Worm (Caenorhabditis elegans): Measurements from ENCODE around the gene clec-158.
A peak's percentile ranks its signal among the peaks of the same experiment; 100 is the strongest.

clec-158 gene

DNA sequence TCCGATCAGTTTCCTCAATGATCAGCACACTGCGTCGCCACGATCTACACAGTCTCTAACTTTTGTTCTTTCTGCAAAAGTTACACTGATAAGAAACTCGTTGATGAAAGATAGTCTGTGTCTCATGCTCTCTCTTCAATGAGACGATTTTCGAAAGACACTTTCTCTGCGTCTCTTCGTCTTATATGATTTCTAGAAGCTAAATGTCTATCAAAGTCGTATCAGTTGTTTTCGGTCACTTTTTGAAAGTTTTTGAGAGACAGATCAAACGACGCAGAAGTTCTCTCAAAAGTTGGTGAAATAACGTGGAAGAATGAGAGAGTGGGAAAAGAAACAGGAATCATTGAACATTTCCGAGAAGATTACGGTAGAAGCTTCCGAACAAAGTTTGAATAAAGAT is 35.8 kb upstream of the clec-158 start (continued):
- peak in 1 of 2 experiments; percentile 99 for TF ChIP-seq unc-62 (GFP tag; optimal IDR thresholded peaks at IDR 0.05 in 1 of 2)
- TF ChIP-seq unc-62 (tag; optimal IDR thresholded peaks at IDR 0.05) = no peak
- no peak for TF ChIP-seq madf-9 (GFP tag; conservative IDR thresholded peaks at IDR 0.05)
- no peak for TF ChIP-seq daf-12 (tag; optimal IDR thresholded peaks at IDR 0.05)
- peak; percentile 81 for TF ChIP-seq nhr-11 (tag; optimal IDR thresholded peaks at IDR 0.05)
- peak; percentile 40 for TF ChIP-seq spr-1 (tag; optimal IDR thresholded peaks at IDR 0.05)
- peak; percentile 50; the same call in 1 of the 2 replicates for TF ChIP-seq php-3 (GFP tag; IDR thresholded peaks at IDR 0.05)
- no peak for TF ChIP-seq lin-39 (tag; optimal IDR thresholded peaks at IDR 0.05)
- no peak for TF ChIP-seq Y75B8A.6 (GFP tag; IDR thresholded peaks at IDR 0.05)
- no peak for TF ChIP-seq dmd-8 (GFP tag; IDR thresholded peaks at IDR 0.05)
- TF ChIP-seq lin-1 (GFP tag; IDR thresholded peaks at IDR 0.05) = peak; percentile 67
- TF ChIP-seq aha-1 (tag) = no peak
- no peak for TF ChIP-seq daf-19 (GFP tag; conservative IDR thresholded peaks at IDR 0.05)
- TF ChIP-seq tag-97 (GFP tag; IDR thresholded peaks at IDR 0.05) = no peak
- TF ChIP-seq F26F4.8 (GFP tag; conservative IDR thresholded peaks at IDR 0.05) = no peak
- peak; percentile 75 for TF ChIP-seq hlh-30 (tag; optimal IDR thresholded peaks at IDR 0.05; ENCODE audit: insufficient read depth)
- TF ChIP-seq ces-1 (GFP tag; optimal IDR thresholded peaks at IDR 0.05) = no peak
- TF ChIP-seq vab-7 (GFP tag; IDR thresholded peaks at IDR 0.05) = no peak
- TF ChIP-seq dve-1 (tag; optimal IDR thresholded peaks at IDR 0.05; ENCODE audit: insufficient read depth) = peak; percentile 94
- no peak for TF ChIP-seq duxl-1 (tag; optimal IDR thresholded peaks at IDR 0.05; ENCODE audit: poor library complexity)
- no peak for TF ChIP-seq F44E2.7 (GFP tag; IDR thresholded peaks at IDR 0.05)
- no peak for TF ChIP-seq set-16 (GFP tag; IDR thresholded peaks at IDR 0.05)
- 0 out of 2 replicates have a peak, but pooled peaks have one; percentile 51 for TF ChIP-seq zfp-3 (GFP tag; conservative IDR thresholded peaks at IDR 0.05)
- no peak for TF ChIP-seq pha-4 (GFP tag; IDR thresholded peaks at IDR 0.05)
- TF ChIP-seq pha-4 (tag; optimal IDR thresholded peaks at IDR 0.05) = no peak
- TF ChIP-seq hmg-1.1 (GFP tag; IDR thresholded peaks at IDR 0.05) = peak; percentile 38; the same call in 1 of the 2 replicates
- TF ChIP-seq lim-7 (GFP tag; IDR thresholded peaks at IDR 0.05) = 0 out of 2 replicates have a peak, but pooled peaks have one; percentile 24
- TF ChIP-seq lin-38 (GFP tag; IDR thresholded peaks at IDR 0.05) = peak; percentile 49
- TF ChIP-seq ama-1 (optimal IDR thresholded peaks at IDR 0.05) = peak; percentile 27
- TF ChIP-seq aly-2 (tag; optimal IDR thresholded peaks at IDR 0.05) = peak; percentile 24
- peak; percentile 17 for TF ChIP-seq nhr-76 (tag; optimal IDR thresholded peaks at IDR 0.05)
- TF ChIP-seq dmd-6 (GFP tag; IDR thresholded peaks at IDR 0.05) = peak; percentile 98
- peak; percentile 89 for TF ChIP-seq nhr-28 (tag; optimal IDR thresholded peaks at IDR 0.05)
- TF ChIP-seq egl-27 (tag; optimal IDR thresholded peaks at IDR 0.05) = no peak
- no peak for TF ChIP-seq Y48G9A.11 (GFP tag; IDR thresholded peaks at IDR 0.05)
- TF ChIP-seq nhr-77 (tag; optimal IDR thresholded peaks at IDR 0.05) = peak; percentile 45
- 0 out of 2 replicates have a peak, but pooled peaks have one; percentile 47 for TF ChIP-seq ceh-20 (GFP tag; IDR thresholded peaks at IDR 0.05)
- no peak for TF ChIP-seq Y105C5A.15 (GFP tag; IDR thresholded peaks at IDR 0.05)
- TF ChIP-seq nhr-237 (tag; optimal IDR thresholded peaks at IDR 0.05) = no peak
- no peak for TF ChIP-seq zfp-2 (tag; optimal IDR thresholded peaks at IDR 0.05)
- TF ChIP-seq pqm-1 (tag; optimal IDR thresholded peaks at IDR 0.05) = peak; percentile 46
- no peak for TF ChIP-seq zip-2 (tag; optimal IDR thresholded peaks at IDR 0.05)
- peak in 1 of 2 experiments; percentile 0 for TF ChIP-seq hif-1 (tag; optimal IDR thresholded peaks at IDR 0.05)
- TF ChIP-seq ctbp-1 (GFP tag; IDR thresholded peaks at IDR 0.05) = no peak
- no peak for TF ChIP-seq daf-8 (GFP tag; IDR thresholded peaks at IDR 0.05)
- no peak for TF ChIP-seq ZK337.2 (GFP tag; IDR thresholded peaks at IDR 0.05)
- peak; percentile 95 for TF ChIP-seq hlh-11 (tag; optimal IDR thresholded peaks at IDR 0.05)
- peak; percentile 43 to 84 for TF ChIP-seq lsy-2 (tag; optimal IDR thresholded peaks at IDR 0.05)
- TF ChIP-seq D1046.2 (GFP tag; IDR thresholded peaks at IDR 0.05) = no peak

Measured in whole organism, L4 larva.